Worm (Caenorhabditis elegans): ENCODE data around the gene unc-51.

DNA sequence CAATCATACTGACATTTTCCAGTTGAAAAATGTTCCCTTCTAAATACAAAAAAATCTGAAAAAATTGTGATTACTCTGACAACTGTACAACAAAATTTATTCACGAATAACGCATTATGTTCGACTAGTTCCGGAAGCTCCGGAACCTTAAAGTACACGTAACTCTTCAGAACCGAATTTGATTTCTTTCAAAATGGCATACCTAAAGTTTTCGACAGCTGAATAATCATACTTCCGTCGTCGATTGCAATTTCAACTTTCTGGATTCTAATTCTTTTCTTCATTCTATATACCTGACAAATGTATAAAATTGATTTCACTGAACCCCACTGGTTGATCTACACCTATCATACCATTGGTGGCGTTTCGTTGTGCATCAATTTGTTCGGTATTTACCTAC is 16.6 kb downstream of the unc-51 start, which contains the start of gene sri-67:
- TF ChIP-seq flt-1 (GFP tag; IDR thresholded peaks at IDR 0.05) (no peak), cog-1 (tag; optimal IDR thresholded peaks at IDR 0.05) (no peak), ref-1 (GFP tag; conservative IDR thresholded peaks at IDR 0.05) (no peak), T22C8.4 (GFP tag; IDR thresholded peaks at IDR 0.05) (no peak), tab-1 (GFP tag; IDR thresholded peaks at IDR 0.05) (no peak), ztf-29 (GFP tag; IDR thresholded peaks at IDR 0.05) (no peak), ztf-23 (GFP tag; IDR thresholded peaks at IDR 0.05) (no peak), klf-2 (GFP tag; conservative IDR thresholded peaks at IDR 0.05) (no peak), med-1 (GFP tag; optimal IDR thresholded peaks at IDR 0.05; ENCODE audit: insufficient read depth) (no peak)

Measured in whole organism, midembryonic.